Fruit fly (Drosophila melanogaster) Kc167 (cell line): ENCODE results near the gene CG15482.
"Not testable (repeated sequence)": the region's sequence is repeated elsewhere in the genome, so short reads cannot be mapped to it uniquely, and the experiment has no call there.

Experiments
- Myc ChIP-seq: fragments of >200 bp; optimal IDR thresholded peaks from 2 replicates; lab custom pipeline; 2017; ENCODE audit warnings: missing external identifiers
- Sin3A ChIP-seq: fragments of >200 bp; optimal IDR thresholded peaks from 2 replicates; lab custom pipeline; 2018; ENCODE audit warnings: missing external identifiers
- h ChIP-seq: fragments of >200 bp; optimal IDR thresholded peaks from 3 replicates; lab custom pipeline; 2018; ENCODE audit warnings: missing external identifiers
- insv ChIP-seq: fragments of >200 bp; optimal IDR thresholded peaks from 3 replicates; lab custom pipeline; 2018; ENCODE audit warnings: missing external identifiers
- psq ChIP-seq: fragments of >200 bp; optimal IDR thresholded peaks from 2 replicates; lab custom pipeline; 2017; ENCODE audit warnings: missing external identifiers
- ttk ChIP-seq: sonication (Bioruptor generic); optimal IDR thresholded peaks from 2 replicates; lab custom pipeline; 2017; ENCODE audit warnings: missing external identifiers

CG15482 gene

DNA sequence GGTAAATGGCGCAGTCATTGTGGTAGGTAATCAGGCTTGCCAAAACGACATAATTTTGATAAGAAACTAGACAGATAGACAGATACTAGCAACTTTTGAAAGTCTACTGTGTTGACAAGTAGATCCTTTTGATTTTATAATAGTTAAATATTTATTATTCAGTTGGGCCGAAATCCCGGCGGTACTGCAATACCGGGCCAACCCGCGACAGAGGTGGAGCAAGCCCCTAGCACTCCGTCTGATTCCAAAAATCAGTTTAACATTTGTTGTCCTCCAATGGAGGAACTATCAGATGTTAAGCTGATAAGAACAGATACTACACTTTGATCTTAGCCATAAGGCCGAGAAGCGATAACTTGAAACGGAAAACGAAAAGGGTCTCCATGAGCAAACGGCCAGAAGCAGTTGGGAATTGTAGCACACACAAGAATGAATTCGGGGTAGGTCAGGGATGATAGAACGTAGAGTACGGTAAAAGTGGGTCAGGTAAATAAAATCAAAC lies at the start of gene CG15482:
CG15482 (minus strand) TSS at position 51 of the 502 bp plus-strand sequence.
- TF ChIP-seq psq, h, Myc (lab: Kevin White, UChicago): not testable (repeated sequence)

DNA sequence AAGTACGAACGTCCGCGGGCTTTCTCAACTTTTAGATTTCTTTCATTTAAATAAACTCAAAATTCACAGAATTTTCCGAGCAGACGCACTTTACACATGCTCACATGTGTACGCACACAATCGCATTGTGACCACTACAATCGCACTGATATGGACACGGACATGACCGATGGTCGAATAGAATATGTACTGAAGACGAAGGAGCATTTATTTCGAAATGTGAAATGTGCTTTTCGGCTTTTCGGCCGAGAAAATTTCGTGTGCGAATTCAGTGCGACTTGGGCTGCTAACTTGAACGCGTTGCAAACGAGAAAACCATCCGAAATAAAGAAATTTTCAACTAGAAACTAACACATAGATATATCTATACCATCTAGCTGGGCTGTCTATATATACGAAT lies 49.1 kb upstream of the CG15482 start, which contains the start of gene CG44085:
CG44085 (plus strand) TSS at position 269 of the 400 bp plus-strand sequence.
- TF ChIP-seq Myc (lab: Kevin White, UChicago): no peak
- no peak for TF ChIP-seq psq (lab: Kevin White, UChicago)
- TF ChIP-seq ttk (lab: Kevin White, UChicago): no peak
- TF ChIP-seq insv (lab: Kevin White, UChicago): no peak
- no peak for TF ChIP-seq h (lab: Kevin White, UChicago)
- TF ChIP-seq Sin3A (lab: Kevin White, UChicago): no peak

dm6 chr2L:13259643-13260042 lies 48.0 kb upstream of the CG15482 start, which contains the start of gene CG31730:
Gene CG31730, minus strand, starts transcription at chr2L:13259743.
- TF ChIP-seq psq (lab: Kevin White, UChicago) (no peak), Sin3A (lab: Kevin White, UChicago) (no peak), Myc (lab: Kevin White, UChicago) (no peak), ttk (lab: Kevin White, UChicago) (no peak), h (lab: Kevin White, UChicago) (no peak), insv (lab: Kevin White, UChicago) (no peak)

dm6 chr2L:13258702-13259101 lies 47.1 kb upstream of the CG15482 start:
- TF ChIP-seq psq (lab: Kevin White, UChicago): no peak
- no peak for TF ChIP-seq insv (lab: Kevin White, UChicago)
- no peak for TF ChIP-seq Sin3A (lab: Kevin White, UChicago)
- TF ChIP-seq ttk (lab: Kevin White, UChicago): no peak
- TF ChIP-seq Myc (lab: Kevin White, UChicago): no peak

DNA sequence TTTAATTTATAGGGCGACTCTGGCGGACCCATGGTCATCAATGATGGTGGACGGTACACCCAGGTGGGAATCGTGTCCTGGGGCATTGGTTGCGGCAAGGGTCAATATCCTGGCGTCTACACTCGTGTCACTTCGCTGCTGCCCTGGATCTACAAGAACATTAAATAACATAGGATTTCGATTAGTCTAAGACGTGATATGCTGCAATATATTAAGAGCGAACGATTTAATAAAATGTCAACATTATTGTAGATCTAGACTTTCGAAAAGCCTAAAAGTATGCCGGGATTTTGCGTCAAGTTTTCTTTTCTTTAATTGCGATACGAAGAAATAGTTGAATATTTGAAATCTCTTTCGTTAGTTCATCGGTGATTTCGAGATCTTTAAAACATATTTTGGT lies 45.6 kb upstream of the CG15482 start, which contains the start of gene Naa20B:
Naa20B (plus strand) TSS at position 301 of the 400 bp plus-strand sequence.
- TF ChIP-seq Sin3A (lab: Kevin White, UChicago): no peak
- TF ChIP-seq insv (lab: Kevin White, UChicago): no peak
- no peak for TF ChIP-seq psq (lab: Kevin White, UChicago)
- no peak for TF ChIP-seq Myc (lab: Kevin White, UChicago)
- no peak for TF ChIP-seq h (lab: Kevin White, UChicago)
- no peak for TF ChIP-seq ttk (lab: Kevin White, UChicago)

DNA sequence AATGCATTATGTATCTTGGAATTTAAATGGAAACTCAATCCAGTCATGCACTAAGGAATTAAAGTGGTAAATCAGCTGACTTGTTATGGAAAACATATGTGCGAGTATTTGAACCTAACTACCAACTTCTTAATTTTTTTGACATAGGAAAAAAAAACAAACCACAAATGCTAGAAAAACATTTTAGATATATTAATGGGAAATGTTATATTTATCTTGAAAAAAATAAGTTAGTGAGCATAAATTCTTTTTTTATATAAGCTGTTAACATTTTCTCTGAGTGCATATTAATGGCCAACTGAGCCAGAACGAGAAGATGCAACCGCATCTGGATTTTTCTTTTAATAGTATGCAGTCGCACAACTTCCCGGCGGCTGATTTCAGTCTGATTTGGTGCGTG lies 39.6 kb upstream of the CG15482 start:
- TF ChIP-seq Myc (lab: Kevin White, UChicago): no peak
- no peak for TF ChIP-seq psq (lab: Kevin White, UChicago)
- TF ChIP-seq h (lab: Kevin White, UChicago): no peak
- no peak for TF ChIP-seq ttk (lab: Kevin White, UChicago)
- TF ChIP-seq insv (lab: Kevin White, UChicago): no peak

- TF ChIP-seq Myc (lab: Kevin White, UChicago): no peak
- no peak for TF ChIP-seq ttk (lab: Kevin White, UChicago)
- no peak for TF ChIP-seq insv (lab: Kevin White, UChicago)
- TF ChIP-seq Sin3A (lab: Kevin White, UChicago): no peak
- TF ChIP-seq h (lab: Kevin White, UChicago): no peak
- no peak for TF ChIP-seq psq (lab: Kevin White, UChicago)
Observed at dm6 chr2L:13245855-13246645, 34.4 kb upstream of the CG15482 start, which contains the start of gene CG16820. Gene CG16820, plus strand, starts transcription at chr2L:13246232.

dm6 chr2L:13244759-13245308 lies 33.2 kb upstream of the CG15482 start:
- no peak for TF ChIP-seq psq (lab: Kevin White, UChicago)
- no peak for TF ChIP-seq Sin3A (lab: Kevin White, UChicago)

- TF ChIP-seq ttk (lab: Kevin White, UChicago): no peak
- TF ChIP-seq insv (lab: Kevin White, UChicago): no peak
- no peak for TF ChIP-seq Myc (lab: Kevin White, UChicago)
- no peak for TF ChIP-seq Sin3A (lab: Kevin White, UChicago)
- no peak for TF ChIP-seq h (lab: Kevin White, UChicago)
- no peak for TF ChIP-seq psq (lab: Kevin White, UChicago)
Observed at dm6 chr2L:13239689-13240088, 28.1 kb upstream of the CG15482 start, which contains the start of gene Jhbp13. Gene Jhbp13, plus strand, starts transcription at chr2L:13239989.

- TF ChIP-seq insv (lab: Kevin White, UChicago) (no peak), Myc (lab: Kevin White, UChicago) (no peak), psq (lab: Kevin White, UChicago) (no peak), h (lab: Kevin White, UChicago) (no peak), ttk (lab: Kevin White, UChicago) (no peak), Sin3A (lab: Kevin White, UChicago) (no peak)
Observed at dm6 chr2L:13236194-13236593, 24.6 kb upstream of the CG15482 start, which contains the start of gene Jhbp14. Gene Jhbp14, plus strand, starts transcription at chr2L:13236494.
